Fruit fly (Drosophila melanogaster) whole organism, embryonic: Measurements from ENCODE around the gene UQCR-Q.

Experiments
- ATbp ChIP-seq: fragments of 200-800 bp; sonication (Bioruptor generic); optimal IDR thresholded peaks from 2 replicates; lab custom pipeline; 2017; ENCODE audit warnings: missing biosample characterization, mild to moderate bottlenecking, missing genetic modification characterization, missing genetic modification reagents
- Ada2b ChIP-seq: fragments of 200-800 bp; sonication (Bioruptor generic); IDR thresholded peaks from 2 replicates; pipeline ENCODE4 v1.3.6; 2022; ENCODE audit warnings: missing biosample characterization, missing genetic modification characterization
- Aef1 ChIP-seq: fragments of 200-800 bp; sonication (Bioruptor generic); IDR thresholded peaks from 3 replicates; pipeline ENCODE4 v1.3.6; 2022; ENCODE audit warnings: missing biosample characterization, missing genetic modification characterization
- BtbVII ChIP-seq: fragments of 200-800 bp; sonication (Bioruptor generic); optimal IDR thresholded peaks from 3 replicates; lab custom pipeline; 2017; ENCODE audit warnings: missing biosample characterization, mild to moderate bottlenecking, missing genetic modification characterization
- CG10366 ChIP-seq: fragments of 200-800 bp; sonication (Bioruptor generic); IDR thresholded peaks from 2 replicates; pipeline ENCODE4 v1.3.6; 2022; ENCODE audit warnings: missing biosample characterization, missing genetic modification characterization
- CG10462 ChIP-seq: fragments of 200-800 bp; sonication (Bioruptor generic); optimal IDR thresholded peaks from 2 replicates; lab custom pipeline; 2016; ENCODE audit warnings: missing biosample characterization, missing genetic modification characterization
- CG10654 ChIP-seq: fragments of 200-800 bp; sonication (Bioruptor generic); optimal IDR thresholded peaks from 2 replicates; lab custom pipeline; 2016; ENCODE audit warnings: missing biosample characterization, missing genetic modification characterization
- CG11456 ChIP-seq: fragments of 200-800 bp; sonication (Bioruptor generic); IDR thresholded peaks from 3 replicates; pipeline ENCODE4 v1.3.6; 2022; ENCODE audit warnings: missing biosample characterization, missing genetic modification characterization
- CG11695 ChIP-seq: fragments of 200-800 bp; sonication (Bioruptor generic); IDR thresholded peaks from 3 replicates; pipeline ENCODE4 v1.3.6; 2022; ENCODE audit warnings: missing biosample characterization, missing genetic modification characterization
- CG1233 ChIP-seq: fragments of 200-800 bp; sonication (Bioruptor generic); optimal IDR thresholded peaks from 4 replicates; lab custom pipeline; 2018; ENCODE audit warnings: missing biosample characterization, mild to moderate bottlenecking, missing genetic modification characterization
- CG12769 ChIP-seq: fragments of 200-800 bp; sonication (Bioruptor generic); optimal IDR thresholded peaks from 2 replicates; lab custom pipeline; 2019; ENCODE audit warnings: missing biosample characterization, mild to moderate bottlenecking, missing genetic modification characterization, moderate library complexity
- CG12942 ChIP-seq: fragments of 200-800 bp; sonication (Bioruptor generic); optimal IDR thresholded peaks from 3 replicates; lab custom pipeline; 2016; ENCODE audit warnings: missing biosample characterization, missing genetic modification characterization
- CG13424 ChIP-seq: fragments of 200-800 bp; sonication (Bioruptor generic); optimal IDR thresholded peaks from 2 replicates; lab custom pipeline; 2019; ENCODE audit warnings: missing biosample characterization, mild to moderate bottlenecking, missing genetic modification characterization, moderate library complexity
- CG14014 ChIP-seq: fragments of 200-800 bp; sonication (Bioruptor generic); IDR thresholded peaks from 2 replicates; pipeline ENCODE4 v1.3.6; 2022; ENCODE audit warnings: missing biosample characterization, missing genetic modification characterization
- CG14667 ChIP-seq: fragments of 200-800 bp; sonication (Bioruptor generic); IDR thresholded peaks from 2 replicates; pipeline ENCODE4 v1.3.6; 2022; ENCODE audit warnings: missing biosample characterization, missing genetic modification characterization
- CG15696 ChIP-seq: fragments of 200-800 bp; sonication (Bioruptor generic); optimal IDR thresholded peaks from 2 replicates; lab custom pipeline; 2019; ENCODE audit warnings: missing biosample characterization, mild to moderate bottlenecking, missing genetic modification characterization, moderate library complexity
- CG17359 ChIP-seq: fragments of 200-800 bp; sonication (Bioruptor generic); optimal IDR thresholded peaks from 3 replicates; lab custom pipeline; 2018; ENCODE audit warnings: missing biosample characterization, mild to moderate bottlenecking, missing genetic modification characterization, moderate library complexity
- CG17361 ChIP-seq: fragments of 200-800 bp; sonication (Bioruptor generic); IDR thresholded peaks from 3 replicates; pipeline ENCODE4 v1.3.6; 2022; ENCODE audit warnings: missing biosample characterization, missing genetic modification characterization
- CG17802 ChIP-seq: fragments of 200-800 bp; sonication (Bioruptor generic); optimal IDR thresholded peaks from 2 replicates; lab custom pipeline; 2018; ENCODE audit warnings: missing biosample characterization, mild to moderate bottlenecking, missing genetic modification characterization, moderate library complexity
- CG18262 ChIP-seq: fragments of 200-800 bp; optimal IDR thresholded peaks from 3 replicates; lab custom pipeline; 2019; ENCODE audit warnings: missing biosample characterization, mild to moderate bottlenecking, missing genetic modification characterization, moderate library complexity
- CG18619 ChIP-seq: fragments of 200-800 bp; sonication (Bioruptor generic); optimal IDR thresholded peaks from 3 replicates; lab custom pipeline; 2017; ENCODE audit warnings: missing biosample characterization, mild to moderate bottlenecking, missing genetic modification characterization
- CG30020 ChIP-seq: fragments of 200-800 bp; optimal IDR thresholded peaks from 2 replicates; lab custom pipeline; 2019; ENCODE audit warnings: missing biosample characterization, mild to moderate bottlenecking, missing genetic modification characterization, moderate library complexity
- CG32532 ChIP-seq: fragments of 200-800 bp; sonication (Bioruptor generic); IDR thresholded peaks from 2 replicates; pipeline ENCODE4 v1.3.6; 2022; ENCODE audit warnings: missing biosample characterization, missing genetic modification characterization
- CG3281 ChIP-seq: fragments of 200-800 bp; sonication (Bioruptor generic); optimal IDR thresholded peaks from 3 replicates; lab custom pipeline; 2017; ENCODE audit warnings: missing biosample characterization, mild to moderate bottlenecking, missing genetic modification characterization
- CG42726 ChIP-seq: fragments of 200-800 bp; sonication (Bioruptor generic); IDR thresholded peaks from 2 replicates; pipeline ENCODE4 v1.3.6; 2022; ENCODE audit warnings: missing biosample characterization, missing genetic modification characterization; ENCODE audit not compliant: partially characterized antibody
- CG6272 ChIP-seq: fragments of 200-800 bp; sonication (Bioruptor generic); IDR thresholded peaks from 2 replicates; pipeline ENCODE4 v1.3.6; 2022; ENCODE audit warnings: missing biosample characterization, missing genetic modification characterization
- CG8089 ChIP-seq: fragments of 200-800 bp; sonication (Bioruptor generic); optimal IDR thresholded peaks from 3 replicates; lab custom pipeline; 2016; ENCODE audit warnings: missing biosample characterization, missing genetic modification characterization
- CG8944 ChIP-seq: fragments of 200-800 bp; sonication (Bioruptor generic); optimal IDR thresholded peaks from 3 replicates; lab custom pipeline; 2016; ENCODE audit warnings: missing biosample characterization, missing genetic modification characterization
- CkIIα-i1 ChIP-seq: fragments of 200-800 bp; sonication (Bioruptor generic); IDR thresholded peaks from 2 replicates; pipeline ENCODE4 v1.3.6; 2022; ENCODE audit warnings: missing biosample characterization, missing genetic modification characterization
- Hr3 ChIP-seq: fragments of 200-800 bp; sonication (Bioruptor generic); optimal IDR thresholded peaks from 3 replicates; lab custom pipeline; 2016; ENCODE audit warnings: missing biosample characterization, missing genetic modification characterization
- Mad ChIP-seq: fragments of 200-800 bp; sonication (Bioruptor generic); optimal IDR thresholded peaks from 2 replicates; lab custom pipeline; 2016; ENCODE audit warnings: missing biosample characterization, missing genetic modification characterization
- Max ChIP-seq: fragments of 200-800 bp; sonication (Bioruptor generic); optimal IDR thresholded peaks from 2 replicates; lab custom pipeline; 2016; ENCODE audit warnings: missing biosample characterization, mild to moderate bottlenecking, missing genetic modification characterization
- NFAT ChIP-seq: fragments of 200-800 bp; sonication (Bioruptor generic); IDR thresholded peaks from 2 replicates; pipeline ENCODE4 v1.3.6; 2022; ENCODE audit warnings: missing biosample characterization, missing genetic modification characterization
- Sry-δ ChIP-seq: fragments of 200-800 bp; sonication (Bioruptor generic); optimal IDR thresholded peaks from 2 replicates; lab custom pipeline; 2016; ENCODE audit warnings: missing biosample characterization, missing genetic modification characterization
- Xbp1 ChIP-seq: fragments of 200-800 bp; sonication (Bioruptor generic); optimal IDR thresholded peaks from 3 replicates; lab custom pipeline; 2016; ENCODE audit warnings: missing biosample characterization, mild to moderate bottlenecking, missing genetic modification characterization
- ara ChIP-seq: fragments of 200-800 bp; sonication (Bioruptor generic); IDR thresholded peaks from 2 replicates; pipeline ENCODE4 v1.3.6; 2022; ENCODE audit warnings: missing biosample characterization, missing genetic modification characterization
- bowl ChIP-seq: fragments of 200-800 bp; sonication (Bioruptor generic); IDR thresholded peaks from 2 replicates; pipeline ENCODE4 v1.3.6; 2022; ENCODE audit warnings: missing biosample characterization, missing genetic modification characterization
- bsh ChIP-seq, 2 experiments: fragments of 200-800 bp; sonication (Bioruptor generic); optimal IDR thresholded peaks; 2 replicates each; lab custom pipeline; 2017 to 2018; ENCODE audit warnings: mild to moderate bottlenecking in 2 of 2, missing biosample characterization in 2 of 2, missing genetic modification characterization in 2 of 2, moderate library complexity in 1 of 2
- dm ChIP-seq: fragments of 200-800 bp; sonication (Bioruptor generic); optimal IDR thresholded peaks from 3 replicates; lab custom pipeline; 2016; ENCODE audit warnings: missing biosample characterization, missing genetic modification characterization
- emc ChIP-seq: fragments of 200-800 bp; sonication (Bioruptor generic); optimal IDR thresholded peaks from 2 replicates; lab custom pipeline; 2016; ENCODE audit warnings: missing biosample characterization, missing genetic modification characterization
- fd102C ChIP-seq: fragments of 200-800 bp; sonication (Bioruptor generic); optimal IDR thresholded peaks from 2 replicates; lab custom pipeline; 2018; ENCODE audit warnings: missing biosample characterization, mild to moderate bottlenecking, missing genetic modification characterization, moderate library complexity
- ind ChIP-seq: fragments of 200-800 bp; sonication (Bioruptor generic); optimal IDR thresholded peaks from 3 replicates; lab custom pipeline; 2016; ENCODE audit warnings: missing biosample characterization, missing genetic modification characterization
- inv ChIP-seq: fragments of 200-800 bp; sonication (Bioruptor generic); IDR thresholded peaks from 2 replicates; pipeline ENCODE4 v1.3.6; 2022; ENCODE audit warnings: missing biosample characterization, missing genetic modification characterization; ENCODE audit not compliant: partially characterized antibody
- nom ChIP-seq: fragments of 200-800 bp; sonication (Bioruptor generic); optimal IDR thresholded peaks from 2 replicates; lab custom pipeline; 2017; ENCODE audit warnings: missing biosample characterization, missing genetic modification characterization, mild to moderate bottlenecking, moderate library complexity, missing genetic modification reagents
- otp ChIP-seq: fragments of 200-800 bp; sonication (Bioruptor generic); IDR thresholded peaks from 3 replicates; pipeline ENCODE4, ENCODE4 v1.3.6; 2022; ENCODE audit warnings: missing biosample characterization, missing genetic modification characterization
- peb ChIP-seq: fragments of 200-800 bp; sonication (Bioruptor generic); IDR thresholded peaks from 2 replicates; pipeline ENCODE4 v1.3.6; 2022; ENCODE audit warnings: missing biosample characterization, missing genetic modification characterization
- row ChIP-seq: fragments of 200-800 bp; sonication (Bioruptor generic); IDR thresholded peaks from 3 replicates; pipeline ENCODE4 v1.3.6; 2022; ENCODE audit warnings: missing biosample characterization, missing genetic modification characterization
- sim ChIP-seq: fragments of 200-800 bp; sonication (Bioruptor generic); IDR thresholded peaks from 2 replicates; pipeline ENCODE4 v1.3.6; 2022; ENCODE audit warnings: missing biosample characterization, missing genetic modification characterization
- vfl ChIP-seq: fragments of 200-800 bp; sonication (Bioruptor generic); optimal IDR thresholded peaks from 2 replicates; lab custom pipeline; 2016; ENCODE audit warnings: missing biosample characterization, missing genetic modification characterization

Gene UQCR-Q

DNA sequence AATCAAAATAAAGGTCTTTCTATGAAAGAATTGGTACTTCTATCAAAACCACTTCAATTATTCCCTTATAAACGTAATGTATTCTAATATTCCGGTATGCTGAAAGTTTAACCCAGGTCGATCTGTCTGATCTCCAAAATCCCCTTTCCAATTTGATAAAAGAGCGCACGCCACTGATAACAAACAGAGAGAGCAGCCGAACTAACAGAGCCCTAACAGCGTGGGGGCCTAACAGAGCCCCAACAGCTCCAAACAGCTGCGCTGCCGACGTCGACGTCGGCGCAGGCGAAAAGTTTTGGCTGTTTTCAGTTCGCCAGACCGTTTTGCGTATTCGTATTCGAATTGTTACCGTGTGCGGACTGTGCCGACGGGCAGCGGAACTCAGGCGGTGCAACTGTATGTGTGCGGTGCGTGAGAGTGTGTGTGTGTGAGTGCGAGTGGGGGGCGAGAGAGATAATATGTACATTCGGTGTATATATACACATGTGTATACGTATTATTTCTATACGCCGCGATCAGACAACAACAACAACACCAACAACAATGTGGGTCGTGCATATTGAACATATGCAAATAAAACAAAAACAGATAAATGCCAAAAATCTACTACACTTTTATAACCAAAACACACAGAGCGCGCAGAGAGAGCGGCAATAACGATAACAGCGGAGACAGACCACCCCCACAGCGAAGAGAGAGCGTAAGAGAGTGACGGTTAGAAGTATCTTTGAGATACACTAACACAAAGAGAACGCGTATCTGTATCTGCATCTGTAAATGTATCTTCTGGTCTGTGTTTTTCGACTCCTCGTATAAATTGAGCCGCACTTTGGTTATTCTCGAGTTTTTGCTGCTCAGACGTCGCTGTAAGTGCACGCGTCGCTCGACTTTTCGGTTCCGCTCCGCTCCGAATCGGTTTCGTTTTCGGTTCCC is 12.5 kb downstream of the UQCR-Q start, which contains the start of gene Oatp74D (continued):
- TF ChIP-seq CkIIα-i1 (GFP tag; lab: Robert Waterston, UW), result no peak
- TF ChIP-seq Mad (GFP tag; lab: Kevin White, UChicago), result no peak
- no peak for TF ChIP-seq Hr3 (GFP tag; lab: Kevin White, UChicago)
- peak; percentile 49 for TF ChIP-seq CG14014 (GFP tag; lab: Robert Waterston, UW)
- TF ChIP-seq Max (GFP tag; lab: Kevin White, UChicago), result no peak
- TF ChIP-seq CG6272 (GFP tag; lab: Robert Waterston, UW), result no peak
- TF ChIP-seq CG10654 (GFP tag; lab: Kevin White, UChicago), result no peak
- TF ChIP-seq CG8089, result no peak
- peak; percentile 13; the same call in 1 of the 2 replicates for TF ChIP-seq inv (GFP tag; lab: Robert Waterston, UW)
- TF ChIP-seq row, result peak; percentile 48; the same call in 2 of the 3 replicates
- peak; percentile 1 for TF ChIP-seq dm (GFP tag; lab: Kevin White, UChicago)
- no peak; the same call in 2 of the 3 replicates for TF ChIP-seq CG17361 (GFP tag; lab: Robert Waterston, UW)
- peak; percentile 5; the same call in 1 of the 3 replicates for TF ChIP-seq CG11695
- TF ChIP-seq vfl (GFP tag; lab: Kevin White, UChicago), result no peak
- TF ChIP-seq CG8944 (GFP tag; lab: Kevin White, UChicago), result peak; percentile 0
- TF ChIP-seq CG15696 (tag; lab: Kevin White, UChicago), result peak; percentile 65
- peak; percentile 40 for TF ChIP-seq ind
- TF ChIP-seq ara (GFP tag; lab: Robert Waterston, UW), result no peak; the same call in 1 of the 2 replicates
- no peak for TF ChIP-seq Aef1 (GFP tag; lab: Robert Waterston, UW)
- no peak for TF ChIP-seq CG17802 (tag; lab: Kevin White, UChicago)
- TF ChIP-seq otp, result peak; percentile 62; the same call in 1 of the 3 replicates
- no peak for TF ChIP-seq emc (GFP tag; lab: Kevin White, UChicago)
- peak; percentile 77 for TF ChIP-seq CG12769 (tag; lab: Kevin White, UChicago)
- peak; percentile 81 for TF ChIP-seq ATbp (GFP tag; lab: Kevin White, UChicago)
- TF ChIP-seq CG32532 (GFP tag; lab: Robert Waterston, UW), result peak; percentile 69
- TF ChIP-seq nom (GFP tag; lab: Kevin White, UChicago), result peak; percentile 20
- peak; percentile 49 for TF ChIP-seq fd102C (GFP tag; lab: Kevin White, UChicago)
- TF ChIP-seq sim (GFP tag; lab: Robert Waterston, UW), result no peak
- TF ChIP-seq CG12942 (GFP tag; lab: Kevin White, UChicago), result no peak
- peak; percentile 14 for TF ChIP-seq Sry-δ (GFP tag; lab: Kevin White, UChicago)
- peak; percentile 30 for TF ChIP-seq CG3281 (GFP tag; lab: Kevin White, UChicago)
- peak; percentile 33 for TF ChIP-seq CG18262 (tag; lab: Kevin White, UChicago)
- TF ChIP-seq CG17359 (tag; lab: Kevin White, UChicago), result peak; percentile 65
- peak; percentile 44 for TF ChIP-seq CG18619 (GFP tag; lab: Kevin White, UChicago)
- peak; percentile 73 for TF ChIP-seq CG1233 (GFP tag; lab: Kevin White, UChicago)
- 0 out of 2 replicates have a peak, but pooled peaks have one; percentile 2 for TF ChIP-seq NFAT (GFP tag; lab: Robert Waterston, UW)
- TF ChIP-seq peb, result no peak
- TF ChIP-seq CG11456 (GFP tag; lab: Robert Waterston, UW), result no peak
- TF ChIP-seq CG10462 (GFP tag; lab: Kevin White, UChicago), result peak; percentile 36
- no peak for TF ChIP-seq CG30020 (tag; lab: Kevin White, UChicago)
- TF ChIP-seq BtbVII (GFP tag; lab: Kevin White, UChicago), result peak; percentile 51
- peak; percentile 65; the same call in 1 of the 2 replicates for TF ChIP-seq CG42726 (GFP tag; lab: Robert Waterston, UW)
- no peak for TF ChIP-seq CG14667
- TF ChIP-seq bsh (GFP tag; optimal IDR thresholded peaks at IDR 0.05; lab: Kevin White, UChicago), result peak in 1 of 2 experiments; percentile 34
- no peak for TF ChIP-seq Ada2b (GFP tag; lab: Robert Waterston, UW)
- TF ChIP-seq CG10366 (GFP tag; lab: Robert Waterston, UW), result peak; percentile 14
- TF ChIP-seq Xbp1, result peak; percentile 50
- peak; percentile 45 for TF ChIP-seq CG13424 (tag; lab: Kevin White, UChicago)
- TF ChIP-seq bowl (GFP tag; lab: Robert Waterston, UW), result 0 out of 2 replicates have a peak, but pooled peaks have one; percentile 19
